Fruit fly (Drosophila melanogaster) whole organism, adult: ENCODE results near the gene CG11655.

Source experiments
- CG11617 ChIP-seq: fragments of 200-800 bp; sonication (Bioruptor generic); optimal IDR thresholded peaks from 2 replicates; lab custom pipeline; 2017; ENCODE audit warnings: mild to moderate bottlenecking, missing biosample characterization, missing genetic modification reagents, missing genetic modification characterization
- CG14711 ChIP-seq: fragments of 200-800 bp; sonication (Bioruptor generic); optimal IDR thresholded peaks from 2 replicates; lab custom pipeline; 2018; ENCODE audit warnings: missing biosample characterization, mild to moderate bottlenecking, missing genetic modification characterization, moderate library complexity
- Clk ChIP-seq: fragments of 200-800 bp; sonication (Bioruptor generic); optimal IDR thresholded peaks from 2 replicates; lab custom pipeline; 2017; ENCODE audit warnings: missing biosample characterization, missing genetic modification characterization
- Crg-1 ChIP-seq: fragments of 200-800 bp; sonication (Bioruptor generic); optimal IDR thresholded peaks from 2 replicates; lab custom pipeline; 2016; ENCODE audit warnings: missing biosample characterization, missing genetic modification characterization
- Hr96 ChIP-seq: fragments of 200-800 bp; sonication (Bioruptor generic); optimal IDR thresholded peaks from 2 replicates; lab custom pipeline; 2016; ENCODE audit warnings: missing biosample characterization, missing genetic modification characterization
- cnc ChIP-seq, 2 experiments: fragments of >200 bp; optimal IDR thresholded peaks; 2 replicates each; lab custom pipeline; 2017
- kay ChIP-seq: fragments of 200-800 bp; sonication (Bioruptor generic); peaks from one replicate; lab custom pipeline; 2016; ENCODE audit warnings: missing biosample characterization, missing genetic modification characterization, borderline replicate concordance
- ovo ChIP-seq: fragments of 200-800 bp; sonication (Bioruptor generic); optimal IDR thresholded peaks from 2 replicates; lab custom pipeline; 2016; ENCODE audit warnings: missing biosample characterization, missing genetic modification characterization
- pad ChIP-seq: fragments of 200-800 bp; sonication (Bioruptor generic); optimal IDR thresholded peaks from 3 replicates; lab custom pipeline; 2017; ENCODE audit warnings: missing biosample characterization, missing genetic modification characterization, mild to moderate bottlenecking, moderate library complexity, missing genetic modification reagents
- tj ChIP-seq: fragments of 200-800 bp; sonication (Bioruptor generic); optimal IDR thresholded peaks from 3 replicates; lab custom pipeline; 2017; ENCODE audit warnings: missing biosample characterization, mild to moderate bottlenecking, missing genetic modification characterization, moderate library complexity

dm6 chrX:15498791-15499190, 45.5 kb downstream of the CG11655 start:
- TF ChIP-seq pad (GFP tag; lab: Kevin White, UChicago) (peak; percentile 94), kay (GFP tag; lab: Kevin White, UChicago) (no peak), tj (GFP tag; lab: Kevin White, UChicago) (peak; percentile 73), CG11617 (GFP tag; lab: Kevin White, UChicago) (peak; percentile 30), CG14711 (tag; lab: Kevin White, UChicago) (no peak), cnc (optimal IDR thresholded peaks at IDR 0.05; lab: Kevin White, UChicago) (no peak), Crg-1 (no peak), ovo (GFP tag; lab: Kevin White, UChicago) (no peak), Clk (no peak), Hr96 (GFP tag; lab: Kevin White, UChicago) (peak; percentile 27)
